Fruit fly (Drosophila melanogaster) whole organism, wandering third instar larva: ENCODE measurements around the gene CG9518.

ENCODE experiments used
- Hr78 ChIP-seq: fragments of >200 bp; optimal IDR thresholded peaks from 2 replicates; lab custom pipeline; 2017; ENCODE audit warnings: missing biosample characterization, missing genetic modification characterization
- Mio ChIP-seq: sonication (Bioruptor generic); optimal IDR thresholded peaks from 2 replicates; lab custom pipeline; 2016; ENCODE audit warnings: missing biosample characterization, missing genetic modification characterization
- OdsH ChIP-seq: fragments of 200-800 bp; sonication (Bioruptor generic); optimal IDR thresholded peaks from 2 replicates; lab custom pipeline; 2016; ENCODE audit warnings: missing biosample characterization, mild to moderate bottlenecking, missing genetic modification characterization
- br ChIP-seq: fragments of 200-800 bp; sonication (Bioruptor generic); optimal IDR thresholded peaks from 2 replicates; lab custom pipeline; 2016; ENCODE audit warnings: missing biosample characterization, missing genetic modification characterization
- dl ChIP-seq, 2 experiments: fragments of 175-275, 200-275 bp in 1 of 2; fragments of 200-275 bp in 1 of 2; sonication (Bioruptor generic); optimal IDR thresholded peaks; lab custom pipeline; 2018; ENCODE audit warnings: mild to moderate bottlenecking in 2 of 2, missing biosample characterization in 2 of 2, missing genetic modification characterization in 2 of 2, moderate library complexity in 2 of 2; ENCODE audit not compliant: partially characterized antibody in 2 of 2, insufficient read depth in 1 of 2
- dmrt93B ChIP-seq: fragments of 200-800 bp; sonication (Bioruptor generic); optimal IDR thresholded peaks from 2 replicates; lab custom pipeline; 2018; ENCODE audit warnings: missing biosample characterization, mild to moderate bottlenecking, missing genetic modification characterization
- h ChIP-seq: fragments of 200-800 bp; sonication (Bioruptor generic); optimal IDR thresholded peaks from 3 replicates; lab custom pipeline; 2016; ENCODE audit warnings: missing biosample characterization, mild to moderate bottlenecking, missing genetic modification characterization

DNA sequence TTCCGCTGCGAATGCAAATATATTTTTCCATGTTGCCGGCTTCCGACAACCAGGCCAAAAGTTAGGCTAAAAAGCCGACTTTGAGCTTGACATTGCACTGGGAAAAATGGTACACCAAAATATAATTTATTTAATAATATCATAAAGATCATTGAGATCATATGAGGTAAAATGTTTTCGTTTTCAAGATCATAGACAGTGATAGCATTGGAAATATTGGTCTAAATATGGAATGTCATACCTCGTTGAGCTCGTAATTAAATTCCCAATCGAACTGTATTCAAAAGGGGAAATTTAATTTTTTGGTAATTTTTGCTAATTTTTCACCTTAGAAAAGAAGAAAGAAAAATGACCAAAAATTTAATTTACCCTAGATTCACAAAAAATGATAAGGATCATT, 13.0 kb upstream of the CG9518 start:
- TF ChIP-seq br, result no peak
- TF ChIP-seq dmrt93B (GFP tag; lab: Kevin White, UChicago), result no peak
- TF ChIP-seq dl (GFP tag; optimal IDR thresholded peaks at IDR 0.05; lab: Kevin White, UChicago; ENCODE audit: insufficient read depth in 1 of 2, partially characterized antibody in 2 of 2), result no peak
- TF ChIP-seq Mio (GFP tag; lab: Kevin White, UChicago), result no peak
- no peak for TF ChIP-seq Hr78
- no peak for TF ChIP-seq OdsH
- no peak for TF ChIP-seq h
